Worm (Caenorhabditis elegans): ENCODE data around the gene F14H3.14.

ce11 chrV:16099441-16099840 lies 36.8 kb upstream of the F14H3.14 start, which contains the start of gene str-7:
- no peak for TF ChIP-seq dao-5 (tag; optimal IDR thresholded peaks at IDR 0.05)
- TF ChIP-seq him-1 (tag; optimal IDR thresholded peaks at IDR 0.05), result no peak

Data from whole organism, L4/young adult.